Worm (Caenorhabditis elegans): Measurements from ENCODE around the gene gck-1.
"Not testable (repeated sequence)": the region's sequence is repeated elsewhere in the genome, so short reads cannot be mapped to it uniquely, and the experiment has no call there.

Gene gck-1

ce11 chrV:8947499-8947898 lies at the start of gene gck-1:
Gene gck-1 (plus strand): TSS chrV:8947799.
- no peak for TF ChIP-seq zip-8 (tag; optimal IDR thresholded peaks at IDR 0.05)
- TF ChIP-seq nhr-12 (tag; optimal IDR thresholded peaks at IDR 0.05): no peak
- no peak for TF ChIP-seq ceh-83 (GFP tag; optimal IDR thresholded peaks at IDR 0.05)
- TF ChIP-seq elt-3 (tag; optimal IDR thresholded peaks at IDR 0.05): no peak
- no peak for TF ChIP-seq mep-1 (tag; optimal IDR thresholded peaks at IDR 0.05)
- TF ChIP-seq lsy-2 (tag; optimal IDR thresholded peaks at IDR 0.05): no peak
- no peak for TF ChIP-seq nhr-28 (tag; optimal IDR thresholded peaks at IDR 0.05)
- TF ChIP-seq ztf-11 (tag; optimal IDR thresholded peaks at IDR 0.05): no peak
- TF ChIP-seq unc-39 (tag; optimal IDR thresholded peaks at IDR 0.05): no peak
- no peak for TF ChIP-seq unc-120 (tag; optimal IDR thresholded peaks at IDR 0.05; ENCODE audit: poor library complexity, severe bottlenecking)
- no peak for TF ChIP-seq nhr-76 (tag; optimal IDR thresholded peaks at IDR 0.05)

ce11 chrV:8897942-8898419 lies 49.6 kb upstream of the gck-1 start, which contains the start of the genes his-17 and his-18:
Gene his-17 (minus strand): TSS chrV:8897992.
Gene his-18 (plus strand): TSS chrV:8898228.
- not testable (repeated sequence) for TF ChIP-seq nhr-237 (tag; optimal IDR thresholded peaks at IDR 0.05); elt-1 (tag; optimal IDR thresholded peaks at IDR 0.05; ENCODE audit: borderline replicate concordance, insufficient read depth); M03D4.4 (tag; optimal IDR thresholded peaks at IDR 0.05)

DNA sequence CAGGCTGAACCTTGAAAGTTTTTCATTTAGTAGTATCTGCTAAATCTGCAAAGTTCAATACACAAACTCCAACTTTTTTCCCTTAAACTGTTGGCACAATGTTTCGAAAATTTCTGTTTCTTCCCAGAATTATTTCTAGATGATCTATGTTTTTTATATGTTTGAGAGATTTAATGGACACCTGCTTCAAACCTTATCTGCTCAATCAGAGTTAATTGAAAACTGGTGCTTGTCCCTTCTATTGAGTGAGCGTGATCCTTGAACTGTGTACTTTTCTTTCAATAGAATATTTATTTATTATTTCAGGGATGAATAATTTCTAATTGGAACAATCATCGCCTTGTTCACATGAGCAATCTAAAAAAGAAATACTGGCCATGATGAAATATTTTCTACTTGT lies 48.8 kb upstream of the gck-1 start, which contains the start of gene frpr-13:
TSS of gene frpr-13 (plus strand) at position 301 of the 400 bp plus-strand sequence.
- TF ChIP-seq elt-1 (tag; optimal IDR thresholded peaks at IDR 0.05; ENCODE audit: borderline replicate concordance, insufficient read depth) (no peak), unc-62 (GFP tag; optimal IDR thresholded peaks at IDR 0.05) (no peak), mab-5 (tag; optimal IDR thresholded peaks at IDR 0.05) (no peak), ceh-83 (GFP tag; optimal IDR thresholded peaks at IDR 0.05) (no peak), pha-4 (tag; optimal IDR thresholded peaks at IDR 0.05) (no peak), unc-120 (tag; optimal IDR thresholded peaks at IDR 0.05; ENCODE audit: poor library complexity, severe bottlenecking) (no peak), lin-32 (GFP tag; optimal IDR thresholded peaks at IDR 0.05) (no peak), ham-2 (GFP tag; optimal IDR thresholded peaks at IDR 0.05) (no peak), hlh-1 (tag; optimal IDR thresholded peaks at IDR 0.05) (no peak), elt-3 (tag; optimal IDR thresholded peaks at IDR 0.05) (no peak), snpc-4 (tag; optimal IDR thresholded peaks at IDR 0.05) (no peak), nhr-28 (tag; optimal IDR thresholded peaks at IDR 0.05) (no peak), mep-1 (tag; optimal IDR thresholded peaks at IDR 0.05) (no peak), drap-1 (GFP tag; optimal IDR thresholded peaks at IDR 0.05) (no peak), tbx-8 (GFP tag; optimal IDR thresholded peaks at IDR 0.05) (no peak), ztf-11 (tag; optimal IDR thresholded peaks at IDR 0.05) (no peak), M03D4.4 (tag; optimal IDR thresholded peaks at IDR 0.05) (no peak)

- no peak for TF ChIP-seq nhr-12 (tag; optimal IDR thresholded peaks at IDR 0.05)
- TF ChIP-seq elt-1 (tag; optimal IDR thresholded peaks at IDR 0.05; ENCODE audit: borderline replicate concordance, insufficient read depth): no peak
- no peak for TF ChIP-seq ceh-43 (GFP tag; optimal IDR thresholded peaks at IDR 0.05)
- no peak for TF ChIP-seq lin-13 (tag; optimal IDR thresholded peaks at IDR 0.05)
- no peak for TF ChIP-seq pha-4 (tag; optimal IDR thresholded peaks at IDR 0.05)
- TF ChIP-seq ham-2 (GFP tag; optimal IDR thresholded peaks at IDR 0.05): no peak
- TF ChIP-seq ceh-39 (tag; optimal IDR thresholded peaks at IDR 0.05): no peak
- no peak for TF ChIP-seq ceh-83 (GFP tag; optimal IDR thresholded peaks at IDR 0.05)
- TF ChIP-seq zip-8 (tag; optimal IDR thresholded peaks at IDR 0.05): no peak
- TF ChIP-seq sem-2 (GFP tag; optimal IDR thresholded peaks at IDR 0.05): no peak
- TF ChIP-seq lin-32 (GFP tag; optimal IDR thresholded peaks at IDR 0.05): no peak
- no peak for TF ChIP-seq blmp-1 (tag; optimal IDR thresholded peaks at IDR 0.05)
- no peak for TF ChIP-seq ztf-11 (tag; optimal IDR thresholded peaks at IDR 0.05)
Measured at ce11 chrV:8902697-8903096, 44.9 kb upstream of the gck-1 start, which contains the start of gene frpr-12. Gene frpr-12 (plus strand): TSS chrV:8902997.

DNA sequence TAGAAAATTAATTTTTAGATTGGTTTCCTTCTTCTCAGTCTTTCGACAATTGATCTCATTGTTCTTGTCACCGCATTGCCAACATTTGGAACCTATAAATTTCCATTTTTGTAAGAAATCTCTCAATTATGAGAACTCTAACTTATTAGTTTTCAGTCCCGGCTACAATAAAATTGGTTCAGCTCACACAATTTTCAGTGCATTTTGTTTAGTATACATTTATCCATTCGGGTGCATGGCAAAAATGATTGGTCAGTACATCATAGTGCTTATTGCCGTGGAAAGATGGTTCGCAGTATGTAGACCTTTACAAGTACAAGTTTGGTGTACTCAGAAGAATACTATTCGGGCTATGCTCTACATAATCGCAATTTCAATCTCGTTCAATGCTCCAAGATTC lies 43.7 kb upstream of the gck-1 start:
- TF ChIP-seq lin-13 (tag; optimal IDR thresholded peaks at IDR 0.05): no peak
- no peak for TF ChIP-seq elt-1 (tag; optimal IDR thresholded peaks at IDR 0.05; ENCODE audit: borderline replicate concordance, insufficient read depth)
- no peak for TF ChIP-seq unc-39 (tag; optimal IDR thresholded peaks at IDR 0.05)
- no peak for TF ChIP-seq cnd-1 (tag; optimal IDR thresholded peaks at IDR 0.05)
- no peak for TF ChIP-seq nhr-237 (tag; optimal IDR thresholded peaks at IDR 0.05)
- TF ChIP-seq M03D4.4 (tag; optimal IDR thresholded peaks at IDR 0.05): no peak
- no peak for TF ChIP-seq bed-3 (GFP tag; optimal IDR thresholded peaks at IDR 0.05)
- TF ChIP-seq tbx-8 (GFP tag; optimal IDR thresholded peaks at IDR 0.05): no peak
- no peak for TF ChIP-seq ceh-43 (GFP tag; optimal IDR thresholded peaks at IDR 0.05)
- no peak for TF ChIP-seq nhr-76 (tag; optimal IDR thresholded peaks at IDR 0.05)
- no peak for TF ChIP-seq lsy-2 (tag; optimal IDR thresholded peaks at IDR 0.05)
- no peak for TF ChIP-seq ham-2 (GFP tag; optimal IDR thresholded peaks at IDR 0.05)
- TF ChIP-seq nhr-28 (tag; optimal IDR thresholded peaks at IDR 0.05): no peak
- no peak for TF ChIP-seq nhr-12 (tag; optimal IDR thresholded peaks at IDR 0.05)
- TF ChIP-seq unc-62 (GFP tag; optimal IDR thresholded peaks at IDR 0.05): no peak
- no peak for TF ChIP-seq mab-5 (tag; optimal IDR thresholded peaks at IDR 0.05)

Measured in whole organism, mixed stage, embryonic.